Worm (Caenorhabditis elegans) whole organism, late embryonic: ENCODE results near the gene C14B4.2.

Source experiments
- ama-1 ChIP-seq: fragments of 150-350 bp; optimal IDR thresholded peaks from 2 replicates; lab custom pipeline; 2014
- ceh-19 ChIP-seq: fragments of 200-800 bp; sonication (Bioruptor generic); optimal IDR thresholded peaks from 2 replicates; lab custom pipeline; 2018; ENCODE audit warnings: mild to moderate bottlenecking, missing genetic modification characterization, missing compliant biosample characterization
- dmd-4 ChIP-seq: sonication (generic microtip); optimal IDR thresholded peaks from 2 replicates; lab custom pipeline; 2016; ENCODE audit warnings: borderline replicate concordance, missing genetic modification characterization, missing compliant biosample characterization
- dve-1 ChIP-seq: sonication (generic microtip); optimal IDR thresholded peaks from 2 replicates; lab custom pipeline; 2017; ENCODE audit warnings: antibody characterized with exemption, mild to moderate bottlenecking, missing genetic modification characterization, missing compliant biosample characterization
- elt-4 ChIP-seq: sonication (generic microtip); optimal IDR thresholded peaks from 2 replicates; lab custom pipeline; 2016; ENCODE audit warnings: missing genetic modification characterization, missing compliant biosample characterization
- nhr-11 ChIP-seq: fragments of 150-350 bp; optimal IDR thresholded peaks from 2 replicates; lab custom pipeline; 2014; ENCODE audit warnings: missing biosample characterization, missing genetic modification characterization
- nhr-232 ChIP-seq: sonication (generic microtip); optimal IDR thresholded peaks from 2 replicates; lab custom pipeline; 2016; ENCODE audit warnings: missing genetic modification characterization, missing compliant biosample characterization
- npax-4 ChIP-seq: sonication (generic microtip); optimal IDR thresholded peaks from 2 replicates; lab custom pipeline; 2016; ENCODE audit warnings: missing genetic modification characterization, missing compliant biosample characterization
- pha-4 ChIP-seq: fragments of 150-350 bp; optimal IDR thresholded peaks from 2 replicates; lab custom pipeline; 2018; ENCODE audit warnings: missing biosample characterization, missing genetic modification reagents, missing genetic modification characterization
- sox-2 ChIP-seq: fragments of 200-800 bp; sonication (Bioruptor generic); IDR thresholded peaks from 2 replicates; pipeline ENCODE4 v1.3.6; 2022; ENCODE audit warnings: missing genetic modification reagents, missing genetic modification characterization, missing compliant biosample characterization
- zip-5 ChIP-seq: sonication (generic microtip); optimal IDR thresholded peaks from 2 replicates; lab custom pipeline; 2016; ENCODE audit warnings: missing genetic modification characterization, missing compliant biosample characterization

- no peak for TF ChIP-seq nhr-11 (tag; lab: Kevin White, UChicago)
- no peak for TF ChIP-seq elt-4
- no peak for TF ChIP-seq zip-5 (tag; lab: Kevin White, UChicago)
- TF ChIP-seq dve-1 (tag; lab: Kevin White, UChicago) = no peak
- TF ChIP-seq ceh-19 (GFP tag; lab: Kevin White, UChicago) = no peak
- TF ChIP-seq ama-1 (lab: Kevin White, UChicago) = no peak
- TF ChIP-seq sox-2 (GFP tag; lab: Robert Waterston, UW) = no peak
- no peak for TF ChIP-seq npax-4 (tag; lab: Kevin White, UChicago)
- no peak for TF ChIP-seq pha-4
- TF ChIP-seq nhr-232 (tag; lab: Kevin White, UChicago) = no peak
- no peak for TF ChIP-seq dmd-4
Observed at ce11 chrV:19371777-19372176, 9.3 kb upstream of the C14B4.2 start.
